Worm (Caenorhabditis elegans): ENCODE results near the gene str-256.

DNA sequence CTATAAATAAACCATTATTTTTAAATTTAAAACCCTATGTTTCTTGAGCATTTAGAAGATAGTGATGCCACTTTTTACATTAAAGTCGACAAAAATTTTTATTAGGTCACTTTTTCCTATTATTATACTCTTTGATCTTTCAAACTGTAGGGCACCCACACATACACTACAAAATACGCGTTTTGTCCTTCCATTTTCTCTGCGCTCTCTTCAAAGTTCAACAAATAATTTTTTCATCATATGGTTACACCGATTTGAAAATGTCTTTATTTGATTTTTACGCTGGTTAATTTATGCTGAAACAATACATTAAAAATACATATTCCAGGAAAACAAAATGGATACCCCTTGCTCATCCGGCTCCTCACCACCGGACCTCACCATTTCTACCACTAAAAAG, 38.9 kb downstream of the str-256 start, which contains the start of gene nhr-202:
- TF ChIP-seq ceh-88 (GFP tag; IDR thresholded peaks at IDR 0.05) = no peak
- TF ChIP-seq tbx-2 (tag; optimal IDR thresholded peaks at IDR 0.05) = no peak
- TF ChIP-seq ztf-11 (tag; optimal IDR thresholded peaks at IDR 0.05) = no peak
- no peak for TF ChIP-seq ceh-82 (tag; optimal IDR thresholded peaks at IDR 0.05)
- no peak for TF ChIP-seq snpc-4 (tag; optimal IDR thresholded peaks at IDR 0.05)
- TF ChIP-seq nhr-12 (tag; optimal IDR thresholded peaks at IDR 0.05) = no peak
- TF ChIP-seq ces-1 (GFP tag; optimal IDR thresholded peaks at IDR 0.05) = no peak
- no peak for TF ChIP-seq skn-1 (tag; optimal IDR thresholded peaks at IDR 0.05)
- no peak for TF ChIP-seq lin-15B (tag; optimal IDR thresholded peaks at IDR 0.05)

Measured in whole organism, L1 larva.